Fruit fly (Drosophila melanogaster) whole organism, embryonic: Measurements from ENCODE around the gene nonC.

Experiments
- Antp ChIP-seq: fragments of 200-800 bp; sonication (Bioruptor generic); optimal IDR thresholded peaks from 3 replicates; lab custom pipeline; 2016; ENCODE audit warnings: missing biosample characterization, missing genetic modification characterization
- Atf3 ChIP-seq: fragments of 200-800 bp; sonication (Bioruptor generic); optimal IDR thresholded peaks from 3 replicates; lab custom pipeline; 2016; ENCODE audit warnings: missing biosample characterization, missing genetic modification characterization
- BEAF-32 ChIP-seq: fragments of 200-800 bp; sonication (Bioruptor generic); optimal IDR thresholded peaks from 3 replicates; lab custom pipeline; 2017; ENCODE audit warnings: missing biosample characterization, missing genetic modification characterization, mild to moderate bottlenecking, moderate library complexity, missing genetic modification reagents
- CG10147 ChIP-seq: fragments of 200-800 bp; sonication (Bioruptor generic); optimal IDR thresholded peaks from 2 replicates; lab custom pipeline; 2019; ENCODE audit warnings: missing biosample characterization, mild to moderate bottlenecking, missing genetic modification characterization, moderate library complexity
- CG10366 ChIP-seq: fragments of 200-800 bp; sonication (Bioruptor generic); IDR thresholded peaks from 2 replicates; pipeline ENCODE4 v1.3.6; 2022; ENCODE audit warnings: missing biosample characterization, missing genetic modification characterization
- CG10431 ChIP-seq: fragments of 200-800 bp; sonication (Bioruptor generic); optimal IDR thresholded peaks from 3 replicates; lab custom pipeline; 2018; ENCODE audit warnings: missing biosample characterization, mild to moderate bottlenecking, missing genetic modification characterization
- CG11247 ChIP-seq: fragments of 200-800 bp; sonication (Bioruptor generic); IDR thresholded peaks from 2 replicates; pipeline ENCODE4 v1.3.6; 2022; ENCODE audit warnings: missing biosample characterization, missing genetic modification characterization
- CG14860 ChIP-seq: fragments of 200-800 bp; sonication (Bioruptor generic); IDR thresholded peaks from 3 replicates; pipeline ENCODE4 v1.3.6; 2022; ENCODE audit warnings: missing biosample characterization, missing genetic modification characterization; ENCODE audit not compliant: partially characterized antibody
- CG15011 ChIP-seq: fragments of 200-800 bp; sonication (Bioruptor generic); optimal IDR thresholded peaks from 3 replicates; lab custom pipeline; 2018; ENCODE audit warnings: missing biosample characterization, mild to moderate bottlenecking, missing genetic modification characterization
- CG15696 ChIP-seq: fragments of 200-800 bp; sonication (Bioruptor generic); optimal IDR thresholded peaks from 2 replicates; lab custom pipeline; 2019; ENCODE audit warnings: missing biosample characterization, mild to moderate bottlenecking, missing genetic modification characterization, moderate library complexity
- CG17612 ChIP-seq: fragments of 200-800 bp; sonication (Bioruptor generic); IDR thresholded peaks from 2 replicates; pipeline ENCODE4 v1.3.6; 2022; ENCODE audit warnings: missing biosample characterization, missing genetic modification characterization
- CG17829 ChIP-seq: fragments of 200-800 bp; optimal IDR thresholded peaks from 2 replicates; lab custom pipeline; 2019; ENCODE audit warnings: missing biosample characterization, mild to moderate bottlenecking, missing genetic modification characterization, moderate library complexity
- CG17912 ChIP-seq: fragments of 200-800 bp; sonication (Bioruptor generic); optimal IDR thresholded peaks from 2 replicates; lab custom pipeline; 2018; ENCODE audit warnings: missing biosample characterization, mild to moderate bottlenecking, missing genetic modification characterization
- CG1792 ChIP-seq: fragments of 200-800 bp; sonication (Bioruptor generic); optimal IDR thresholded peaks from 2 replicates; lab custom pipeline; 2016; ENCODE audit warnings: missing biosample characterization, missing genetic modification characterization
- CG2120 ChIP-seq: fragments of 200-800 bp; sonication (Bioruptor generic); optimal IDR thresholded peaks from 3 replicates; lab custom pipeline; 2016; ENCODE audit warnings: missing biosample characterization, missing genetic modification characterization
- CG2199 ChIP-seq: fragments of 200-800 bp; sonication (Bioruptor generic); IDR thresholded peaks from 3 replicates; pipeline ENCODE4 v1.3.6; 2022; ENCODE audit warnings: missing biosample characterization, missing genetic modification characterization
- CG3163 ChIP-seq: fragments of 200-800 bp; sonication (Bioruptor generic); optimal IDR thresholded peaks from 3 replicates; lab custom pipeline; 2016; ENCODE audit warnings: missing biosample characterization, missing genetic modification characterization
- CG34422 ChIP-seq: fragments of 200-800 bp; sonication (Bioruptor generic); IDR thresholded peaks from 3 replicates; pipeline ENCODE4 v1.3.6; 2022; ENCODE audit warnings: missing biosample characterization, missing genetic modification characterization
- CG3847 ChIP-seq: fragments of 200-800 bp; sonication (Bioruptor generic); IDR thresholded peaks from 2 replicates; pipeline ENCODE4 v1.3.6; 2022; ENCODE audit warnings: missing biosample characterization, missing genetic modification characterization
- CG42726 ChIP-seq: fragments of 200-800 bp; sonication (Bioruptor generic); IDR thresholded peaks from 2 replicates; pipeline ENCODE4 v1.3.6; 2022; ENCODE audit warnings: missing biosample characterization, missing genetic modification characterization; ENCODE audit not compliant: partially characterized antibody
- CG4360 ChIP-seq: fragments of 200-800 bp; sonication (Bioruptor generic); IDR thresholded peaks from 2 replicates; pipeline ENCODE4 v1.3.6; 2022; ENCODE audit warnings: missing biosample characterization, missing genetic modification characterization
- CG4424 ChIP-seq: fragments of 200-800 bp; sonication (Bioruptor generic); optimal IDR thresholded peaks from 3 replicates; lab custom pipeline; 2016; ENCODE audit warnings: missing biosample characterization, missing genetic modification characterization
- CG6854 ChIP-seq: fragments of 200-800 bp; sonication (Bioruptor generic); optimal IDR thresholded peaks from 3 replicates; lab custom pipeline; 2017; ENCODE audit warnings: missing biosample characterization, mild to moderate bottlenecking, missing genetic modification characterization
- CG8359 ChIP-seq: fragments of 200-800 bp; sonication (Bioruptor generic); optimal IDR thresholded peaks from 2 replicates; lab custom pipeline; 2017; ENCODE audit warnings: missing biosample characterization, mild to moderate bottlenecking, missing genetic modification characterization, borderline replicate concordance
- Dip2 ChIP-seq: fragments of 200-800 bp; sonication (Bioruptor generic); IDR thresholded peaks from 2 replicates; pipeline ENCODE4 v1.3.6; 2022; ENCODE audit warnings: missing biosample characterization, missing genetic modification characterization
- Dip3 ChIP-seq: fragments of 200-800 bp; sonication (Bioruptor generic); optimal IDR thresholded peaks from 3 replicates; lab custom pipeline; 2016; ENCODE audit warnings: missing biosample characterization, missing genetic modification characterization
- Elba2 ChIP-seq: fragments of 200-800 bp; sonication (Bioruptor generic); optimal IDR thresholded peaks from 3 replicates; lab custom pipeline; 2016; ENCODE audit warnings: missing biosample characterization, missing genetic modification characterization
- Ets65A ChIP-seq: fragments of 200-800 bp; sonication (Bioruptor generic); peaks from one replicate; lab custom pipeline; 2016; ENCODE audit warnings: missing biosample characterization, missing genetic modification characterization
- Lhr ChIP-seq: fragments of 200-800 bp; sonication (Bioruptor generic); optimal IDR thresholded peaks from 3 replicates; lab custom pipeline; 2017; ENCODE audit warnings: mild to moderate bottlenecking, missing biosample characterization, missing genetic modification reagents, missing genetic modification characterization
- Opbp ChIP-seq: fragments of 200-800 bp; sonication (Bioruptor generic); IDR thresholded peaks from 3 replicates; pipeline ENCODE4 v1.3.6; 2022; ENCODE audit warnings: missing biosample characterization, missing genetic modification characterization; ENCODE audit not compliant: partially characterized antibody
- Scr ChIP-seq: fragments of 200-800 bp; sonication (Bioruptor generic); IDR thresholded peaks from 2 replicates; pipeline ENCODE4 v1.3.6; 2022; ENCODE audit warnings: missing biosample characterization, missing genetic modification characterization; ENCODE audit not compliant: partially characterized antibody
- Sry-δ ChIP-seq: fragments of 200-800 bp; sonication (Bioruptor generic); optimal IDR thresholded peaks from 2 replicates; lab custom pipeline; 2016; ENCODE audit warnings: missing biosample characterization, missing genetic modification characterization
- Vsx1 ChIP-seq: fragments of 200-800 bp; sonication (Bioruptor generic); optimal IDR thresholded peaks from 2 replicates; lab custom pipeline; 2017; ENCODE audit warnings: missing biosample characterization, mild to moderate bottlenecking, missing genetic modification characterization, missing genetic modification reagents
- ab ChIP-seq: fragments of 200-800 bp; sonication (Bioruptor generic); optimal IDR thresholded peaks from 2 replicates; lab custom pipeline; 2016; ENCODE audit warnings: missing biosample characterization, missing genetic modification characterization
- al ChIP-seq: fragments of 200-800 bp; sonication (Bioruptor generic); IDR thresholded peaks from 2 replicates; pipeline ENCODE4 v1.3.6; 2022; ENCODE audit warnings: missing biosample characterization, missing genetic modification characterization
- chinmo ChIP-seq: fragments of 200-800 bp; sonication (Bioruptor generic); IDR thresholded peaks from 4 replicates; pipeline ENCODE4 v1.3.6; 2022; ENCODE audit warnings: missing biosample characterization, missing genetic modification characterization; ENCODE audit not compliant: partially characterized antibody
- corto ChIP-seq: fragments of 200-800 bp; sonication (Bioruptor generic); optimal IDR thresholded peaks from 2 replicates; lab custom pipeline; 2016; ENCODE audit warnings: missing biosample characterization, mild to moderate bottlenecking, missing genetic modification characterization, moderate library complexity
- eve ChIP-seq, 2 experiments: fragments of >200 bp; optimal IDR thresholded peaks; 2 replicates each; lab custom pipeline; 2017; ENCODE audit warnings: missing biosample characterization in 2 of 2, missing genetic modification characterization in 2 of 2
- exex ChIP-seq: fragments of 200-800 bp; sonication (Bioruptor generic); optimal IDR thresholded peaks from 4 replicates; lab custom pipeline; 2018; ENCODE audit warnings: missing biosample characterization, mild to moderate bottlenecking, missing genetic modification characterization, moderate library complexity
- fd64A ChIP-seq: fragments of 200-800 bp; sonication (Bioruptor generic); optimal IDR thresholded peaks from 3 replicates; lab custom pipeline; 2018; ENCODE audit warnings: missing biosample characterization, mild to moderate bottlenecking, missing genetic modification characterization
- kni ChIP-seq: fragments of 200-800 bp; sonication (Bioruptor generic); optimal IDR thresholded peaks from 3 replicates; lab custom pipeline; 2017; ENCODE audit warnings: mild to moderate bottlenecking, missing biosample characterization, missing genetic modification reagents, missing genetic modification characterization
- lbe ChIP-seq: fragments of 200-800 bp; sonication (Bioruptor generic); optimal IDR thresholded peaks from 2 replicates; lab custom pipeline; 2016; ENCODE audit warnings: missing biosample characterization, mild to moderate bottlenecking, missing genetic modification characterization
- nerfin-1 ChIP-seq: fragments of 200-800 bp; sonication (Bioruptor generic); optimal IDR thresholded peaks from 3 replicates; lab custom pipeline; 2019; ENCODE audit warnings: missing biosample characterization, mild to moderate bottlenecking, missing genetic modification characterization, moderate library complexity
- ranshi ChIP-seq: fragments of 200-800 bp; sonication (Bioruptor generic); IDR thresholded peaks from 2 replicates; pipeline ENCODE4 v1.3.6; 2022; ENCODE audit warnings: missing biosample characterization, missing genetic modification characterization
- repo ChIP-seq: fragments of 200-800 bp; sonication (Bioruptor generic); optimal IDR thresholded peaks from 2 replicates; lab custom pipeline; 2016; ENCODE audit warnings: missing biosample characterization, missing genetic modification characterization
- sd ChIP-seq: fragments of 200-800 bp; sonication (Bioruptor generic); optimal IDR thresholded peaks from 3 replicates; lab custom pipeline; 2018; ENCODE audit warnings: missing biosample characterization, mild to moderate bottlenecking, missing genetic modification characterization, moderate library complexity
- tio ChIP-seq: fragments of 200-800 bp; sonication (Bioruptor generic); optimal IDR thresholded peaks from 2 replicates; lab custom pipeline; 2017; ENCODE audit warnings: missing biosample characterization, missing genetic modification characterization, inconsistent platforms
- tna ChIP-seq: fragments of 200-800 bp; sonication (Bioruptor generic); IDR thresholded peaks from 2 replicates; pipeline ENCODE4 v1.3.6; 2022; ENCODE audit warnings: missing biosample characterization, missing genetic modification characterization; ENCODE audit not compliant: partially characterized antibody
- unc-4 ChIP-seq: fragments of 200-800 bp; sonication (Bioruptor generic); IDR thresholded peaks from 2 replicates; pipeline ENCODE4 v1.3.6; 2022; ENCODE audit warnings: missing biosample characterization, missing genetic modification characterization; ENCODE audit not compliant: partially characterized antibody
- unpg ChIP-seq: fragments of 200-800 bp; sonication (Bioruptor generic); optimal IDR thresholded peaks from 3 replicates; lab custom pipeline; 2018; ENCODE audit warnings: missing biosample characterization, mild to moderate bottlenecking, missing genetic modification characterization, moderate library complexity

nonC gene

DNA sequence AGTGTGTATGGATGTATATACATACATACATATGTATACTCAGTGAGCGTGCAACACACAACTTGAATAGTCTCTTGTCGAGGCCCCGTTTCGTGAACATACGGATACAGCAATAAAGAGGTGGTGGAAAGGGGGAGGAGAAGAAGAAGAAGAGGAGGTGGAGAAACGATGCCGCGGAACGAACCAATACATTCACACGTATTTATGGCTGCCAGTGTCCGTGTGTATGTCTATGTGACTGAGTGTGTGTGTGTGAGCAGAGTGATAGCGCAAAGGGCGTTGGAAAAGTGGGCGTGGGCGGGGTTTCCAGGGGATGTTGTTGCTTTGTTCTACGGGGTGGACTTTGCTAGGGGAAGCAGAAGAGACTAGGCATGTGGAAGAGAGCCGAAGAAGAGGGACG lies 29.1 kb downstream of the nonC start (continued):
- TF ChIP-seq CG8359 (GFP tag; lab: Kevin White, UChicago): no peak
- TF ChIP-seq BEAF-32 (GFP tag; lab: Kevin White, UChicago): no peak
- TF ChIP-seq CG1792 (GFP tag; lab: Kevin White, UChicago): no peak
- TF ChIP-seq CG10366 (GFP tag; lab: Robert Waterston, UW): no peak
- no peak for TF ChIP-seq Sry-δ (GFP tag; lab: Kevin White, UChicago)
- TF ChIP-seq exex (tag; lab: Kevin White, UChicago): no peak
- no peak for TF ChIP-seq CG17612 (GFP tag; lab: Robert Waterston, UW)
- peak; percentile 24 for TF ChIP-seq CG3163 (GFP tag; lab: Kevin White, UChicago)
- no peak for TF ChIP-seq Elba2 (GFP tag; lab: Kevin White, UChicago)
- peak; percentile 88; the same call in 3 of the 4 replicates for TF ChIP-seq chinmo (GFP tag; lab: Robert Waterston, UW)
- TF ChIP-seq Antp (GFP tag; lab: Kevin White, UChicago): no peak
- no peak; the same call in 1 of the 2 replicates for TF ChIP-seq tna (GFP tag; lab: Robert Waterston, UW)
- TF ChIP-seq lbe (GFP tag; lab: Kevin White, UChicago): no peak
- no peak for TF ChIP-seq ranshi (GFP tag; lab: Robert Waterston, UW)
- peak; percentile 18; the same call in 1 of the 3 replicates for TF ChIP-seq CG34422 (GFP tag; lab: Robert Waterston, UW)
- TF ChIP-seq Scr (GFP tag; lab: Robert Waterston, UW): no peak
- no peak for TF ChIP-seq eve (GFP tag; optimal IDR thresholded peaks at IDR 0.05; lab: Kevin White, UChicago)
- no peak for TF ChIP-seq CG15011 (GFP tag; lab: Kevin White, UChicago)
- TF ChIP-seq CG42726 (GFP tag; lab: Robert Waterston, UW): no peak
- peak; percentile 90 for TF ChIP-seq kni (GFP tag; lab: Kevin White, UChicago)
- TF ChIP-seq unc-4 (GFP tag; lab: Robert Waterston, UW): no peak
- TF ChIP-seq nerfin-1 (tag; lab: Kevin White, UChicago): peak; percentile 56
- no peak for TF ChIP-seq ab (GFP tag; lab: Kevin White, UChicago)
- TF ChIP-seq CG10147: no peak
- TF ChIP-seq al (GFP tag; lab: Robert Waterston, UW): no peak
- TF ChIP-seq sd (tag; lab: Kevin White, UChicago): peak; percentile 26
- no peak for TF ChIP-seq CG17912 (GFP tag; lab: Kevin White, UChicago)
- TF ChIP-seq Dip2 (GFP tag; lab: Robert Waterston, UW): no peak
- TF ChIP-seq CG6854 (GFP tag; lab: Kevin White, UChicago): no peak
- TF ChIP-seq CG4360: peak; percentile 75
- peak; percentile 57; the same call in 1 of the 3 replicates for TF ChIP-seq CG2199 (GFP tag; lab: Robert Waterston, UW)
- TF ChIP-seq, all 482 proteins: peak for 74

DNA sequence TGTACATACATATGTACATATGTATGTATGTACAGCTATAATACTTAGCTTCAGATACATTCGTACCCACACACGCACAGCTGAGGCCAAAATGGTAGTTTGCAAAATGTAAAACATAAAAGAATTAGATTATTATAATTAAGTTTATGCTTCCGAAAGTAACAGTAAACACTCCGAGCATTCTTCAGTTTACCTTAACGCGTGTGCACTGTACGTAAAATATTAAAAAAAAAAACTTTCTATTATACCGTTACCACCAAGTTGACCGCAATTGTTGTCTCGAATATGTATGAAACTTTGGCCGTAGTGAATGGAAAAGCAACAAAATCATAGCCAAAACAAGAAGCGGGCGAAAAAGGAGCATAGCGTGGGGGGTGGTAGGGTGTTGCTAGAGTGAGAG lies 30.3 kb downstream of the nonC start:
- TF ChIP-seq CG14860: no peak
- no peak for TF ChIP-seq Atf3 (GFP tag; lab: Kevin White, UChicago)
- peak; percentile 70 for TF ChIP-seq CG17829 (tag; lab: Kevin White, UChicago)
- TF ChIP-seq Dip3 (GFP tag; lab: Kevin White, UChicago): peak; percentile 67
- TF ChIP-seq Opbp (GFP tag; lab: Robert Waterston, UW): no peak
- TF ChIP-seq Vsx1 (GFP tag; lab: Kevin White, UChicago): peak; percentile 65
- TF ChIP-seq corto: peak; percentile 27
- TF ChIP-seq fd64A (GFP tag; lab: Kevin White, UChicago): no peak
- TF ChIP-seq CG15696 (tag; lab: Kevin White, UChicago): peak; percentile 13
- peak; percentile 43 for TF ChIP-seq repo
- TF ChIP-seq tio (GFP tag; lab: Kevin White, UChicago): peak; percentile 68
- TF ChIP-seq CG3847 (GFP tag; lab: Robert Waterston, UW): peak; percentile 75
- peak; percentile 86 for TF ChIP-seq CG2120
- TF ChIP-seq CG10431 (GFP tag; lab: Kevin White, UChicago): peak; percentile 3
- peak; percentile 94 for TF ChIP-seq Ets65A
- peak; percentile 36 for TF ChIP-seq Lhr (GFP tag; lab: Kevin White, UChicago)
- peak; percentile 81 for TF ChIP-seq CG4424 (GFP tag; lab: Kevin White, UChicago)
- TF ChIP-seq sd (tag; lab: Kevin White, UChicago): peak; percentile 60
- TF ChIP-seq unpg: peak; percentile 89
- TF ChIP-seq CG11247 (GFP tag; lab: Robert Waterston, UW): peak; percentile 76
